Worm (Caenorhabditis elegans) whole organism, L4 larva: ENCODE results near the gene F58E6.4.
A peak's percentile ranks its signal among the peaks of the same experiment; 100 is the strongest.

Source experiments
- F26F4.8 ChIP-seq: fragments of 200-800 bp; sonication (Bioruptor generic); conservative IDR thresholded peaks from 2 replicates; pipeline ENCODE4 v1.3.6; 2022; ENCODE audit warnings: missing genetic modification characterization, missing compliant biosample characterization
- F44E2.7 ChIP-seq: fragments of 200-800 bp; sonication (Bioruptor generic); IDR thresholded peaks from 2 replicates; pipeline ENCODE4 v2.1.2; 2022; ENCODE audit warnings: missing genetic modification characterization, missing compliant biosample characterization
- F49E8.2 ChIP-seq: sonication (generic microtip); optimal IDR thresholded peaks from 2 replicates; lab custom pipeline; 2016; ENCODE audit warnings: missing compliant biosample characterization, mild to moderate bottlenecking, missing genetic modification characterization, borderline replicate concordance
- Y105C5A.15 ChIP-seq: fragments of 200-800 bp; sonication (Bioruptor generic); IDR thresholded peaks from 2 replicates; pipeline ENCODE4 v1.3.6; 2022; ENCODE audit warnings: missing genetic modification characterization, missing compliant biosample characterization
- Y48G9A.11 ChIP-seq: fragments of 200-800 bp; sonication (Bioruptor generic); IDR thresholded peaks from 2 replicates; pipeline ENCODE4 v1.3.6; 2022; ENCODE audit warnings: missing genetic modification reagents, missing genetic modification characterization, missing compliant biosample characterization
- Y5F2A.4 ChIP-seq: fragments of 200-800 bp; sonication (Bioruptor generic); optimal IDR thresholded peaks from 2 replicates; lab custom pipeline; 2018; ENCODE audit warnings: mild to moderate bottlenecking, missing genetic modification characterization, missing compliant biosample characterization
- ZK337.2 ChIP-seq: fragments of 200-800 bp; sonication (Bioruptor generic); IDR thresholded peaks from 2 replicates; pipeline ENCODE4 v1.3.6; 2022; ENCODE audit warnings: missing genetic modification reagents, missing genetic modification characterization, missing compliant biosample characterization
- ZK546.5 ChIP-seq, 2 experiments: sonication (generic microtip); optimal IDR thresholded peaks; 2 replicates each; lab custom pipeline; 2017; ENCODE audit warnings: missing biosample characterization in 2 of 2, missing genetic modification characterization in 2 of 2
- aly-2 ChIP-seq: sonication (generic microtip); optimal IDR thresholded peaks from 2 replicates; lab custom pipeline; 2018; ENCODE audit warnings: missing biosample characterization, missing genetic modification characterization
- ama-1 ChIP-seq: fragments of 150-350 bp; optimal IDR thresholded peaks from 2 replicates; lab custom pipeline; 2014; ENCODE audit warnings: inconsistent platforms, mixed read lengths
- ceh-44 ChIP-seq: fragments of 200-800 bp; sonication (Bioruptor generic); IDR thresholded peaks from 2 replicates; pipeline ENCODE4 v1.3.6; 2022; ENCODE audit warnings: missing genetic modification reagents, missing genetic modification characterization, missing compliant biosample characterization
- cey-2 ChIP-seq: sonication (generic microtip); optimal IDR thresholded peaks from 3 replicates; lab custom pipeline; 2017; ENCODE audit warnings: missing genetic modification characterization, mild to moderate bottlenecking, missing compliant biosample characterization, antibody characterized with exemption, borderline replicate concordance; ENCODE audit not compliant: insufficient read depth
- daf-19 ChIP-seq: fragments of 200-800 bp; sonication (Bioruptor generic); conservative IDR thresholded peaks from 2 replicates; pipeline ENCODE4 v1.3.6; 2022; ENCODE audit warnings: missing genetic modification characterization, missing compliant biosample characterization
- dmd-6 ChIP-seq: fragments of 200-800 bp; sonication (Bioruptor generic); IDR thresholded peaks from 2 replicates; pipeline ENCODE4 v1.3.6; 2022; ENCODE audit warnings: missing genetic modification reagents, missing genetic modification characterization, missing compliant biosample characterization
- dmd-8 ChIP-seq: fragments of 200-800 bp; sonication (Bioruptor generic); IDR thresholded peaks from 2 replicates; pipeline ENCODE4 v1.3.6; 2022; ENCODE audit warnings: missing genetic modification characterization, missing compliant biosample characterization
- dpl-1 ChIP-seq: fragments of 150-350 bp; optimal IDR thresholded peaks from 2 replicates; lab custom pipeline; 2014; ENCODE audit warnings: missing biosample characterization, missing genetic modification reagents, missing genetic modification characterization
- egl-43 ChIP-seq: fragments of 200-800 bp; sonication (Bioruptor generic); IDR thresholded peaks from 2 replicates; pipeline ENCODE4 v1.3.6; 2022; ENCODE audit warnings: missing genetic modification reagents, missing genetic modification characterization, missing compliant biosample characterization
- gei-8 ChIP-seq: fragments of 200-800 bp; sonication (Bioruptor generic); optimal IDR thresholded peaks from 2 replicates; lab custom pipeline; 2018; ENCODE audit warnings: mild to moderate bottlenecking, missing genetic modification characterization, missing compliant biosample characterization
- hif-1 ChIP-seq, 2 experiments: sonication (generic microtip); optimal IDR thresholded peaks; 2 replicates each; lab custom pipeline; 2016 to 2017; ENCODE audit warnings: missing compliant biosample characterization in 2 of 2, missing genetic modification characterization in 2 of 2, missing genetic modification reagents in 2 of 2, missing genotype in 2 of 2, mild to moderate bottlenecking in 1 of 2
- hlh-11 ChIP-seq: fragments of 200-800 bp; sonication (Bioruptor generic); optimal IDR thresholded peaks from 2 replicates; lab custom pipeline; 2018; ENCODE audit warnings: mild to moderate bottlenecking, missing genetic modification characterization, missing compliant biosample characterization
- jun-1 ChIP-seq: fragments of 150-350 bp; optimal IDR thresholded peaks from 2 replicates; lab custom pipeline; 2014; ENCODE audit warnings: missing biosample characterization, missing genetic modification reagents, missing genetic modification characterization
- lim-7 ChIP-seq: fragments of 200-800 bp; sonication (Bioruptor generic); IDR thresholded peaks from 2 replicates; pipeline ENCODE4 v1.3.6; 2022; ENCODE audit warnings: missing genetic modification characterization, missing compliant biosample characterization
- lin-1 ChIP-seq: fragments of 200-800 bp; sonication (Bioruptor generic); IDR thresholded peaks from 2 replicates; pipeline ENCODE4 v1.3.6; 2022; ENCODE audit warnings: missing genetic modification reagents, missing genetic modification characterization, missing compliant biosample characterization
- lin-13 ChIP-seq: fragments of 150-350 bp; optimal IDR thresholded peaks from 2 replicates; lab custom pipeline; 2014; ENCODE audit warnings: missing biosample characterization, missing genetic modification reagents, missing genetic modification characterization
- lin-29 ChIP-seq: fragments of 200-800 bp; sonication (Bioruptor generic); IDR thresholded peaks from 2 replicates; pipeline ENCODE4 v1.3.6; 2022; ENCODE audit warnings: missing genetic modification reagents, missing genetic modification characterization, missing compliant biosample characterization
- lsy-2 ChIP-seq, 2 experiments: fragments of 150-350 bp in 1 of 2; sonication (generic microtip) in 1 of 2; optimal IDR thresholded peaks; 2 replicates each; lab custom pipeline; 2014 to 2017; ENCODE audit warnings: missing biosample characterization in 2 of 2, missing genetic modification characterization in 2 of 2
- madf-5 ChIP-seq, 2 experiments: fragments of 200-800 bp; sonication (Bioruptor generic); IDR thresholded peaks; 2 replicates each; pipeline ENCODE4 v1.3.6; 2022; ENCODE audit warnings: missing compliant biosample characterization in 2 of 2, missing genetic modification characterization in 2 of 2
- mep-1 ChIP-seq: fragments of 150-350 bp; sonication (generic microtip); optimal IDR thresholded peaks from 3 replicates; lab custom pipeline; 2014; ENCODE audit warnings: missing biosample characterization, missing genetic modification characterization
- mxl-3 ChIP-seq: fragments of 200-800 bp; sonication (Bioruptor generic); optimal IDR thresholded peaks from 2 replicates; lab custom pipeline; 2018; ENCODE audit warnings: mild to moderate bottlenecking, missing genetic modification characterization, missing compliant biosample characterization
- nhr-102 ChIP-seq: sonication (generic microtip); optimal IDR thresholded peaks from 2 replicates; lab custom pipeline; 2016; ENCODE audit warnings: mild to moderate bottlenecking, missing genetic modification characterization, moderate library complexity, missing compliant biosample characterization
- nhr-11 ChIP-seq: fragments of 150-350 bp; optimal IDR thresholded peaks from 2 replicates; lab custom pipeline; 2014; ENCODE audit warnings: missing biosample characterization, missing genetic modification characterization
- nhr-111 ChIP-seq: fragments of 200-800 bp; sonication (Bioruptor generic); optimal IDR thresholded peaks from 2 replicates; lab custom pipeline; 2018; ENCODE audit warnings: mild to moderate bottlenecking, missing genetic modification characterization, missing compliant biosample characterization
- nhr-237 ChIP-seq: sonication (generic microtip); optimal IDR thresholded peaks from 2 replicates; lab custom pipeline; 2017; ENCODE audit warnings: missing biosample characterization, missing genetic modification characterization
- nhr-6 ChIP-seq: fragments of 150-350 bp; optimal IDR thresholded peaks from 2 replicates; lab custom pipeline; 2014; ENCODE audit warnings: missing biosample characterization, missing genetic modification characterization
- pha-4 ChIP-seq, 2 experiments: fragments of 150-350 bp in 1 of 2; fragments of 200-800 bp in 1 of 2; sonication (Bioruptor generic) in 1 of 2; IDR thresholded peaks in 1 of 2; optimal IDR thresholded peaks in 1 of 2; 2 replicates each; pipeline versions ENCODE4 v1.3.6 to Lab custom; 2014 to 2022; ENCODE audit warnings: missing genetic modification characterization in 2 of 2, missing genetic modification reagents in 2 of 2, missing biosample characterization in 1 of 2, missing compliant biosample characterization in 1 of 2
- php-3 ChIP-seq: fragments of 200-800 bp; sonication (Bioruptor generic); IDR thresholded peaks from 2 replicates; pipeline ENCODE4 v1.3.6; 2022; ENCODE audit warnings: missing genetic modification reagents, missing genetic modification characterization, missing compliant biosample characterization
- pqm-1 ChIP-seq: sonication (generic microtip); optimal IDR thresholded peaks from 2 replicates; lab custom pipeline; 2017; ENCODE audit warnings: missing biosample characterization, missing genetic modification characterization
- rbr-2 ChIP-seq: sonication (generic microtip); optimal IDR thresholded peaks from 2 replicates; lab custom pipeline; 2016; ENCODE audit warnings: missing genotype, missing genetic modification characterization, missing compliant biosample characterization
- saeg-2 ChIP-seq: fragments of 200-800 bp; sonication (Bioruptor generic); IDR thresholded peaks from 2 replicates; pipeline ENCODE4 v1.3.6; 2022; ENCODE audit warnings: missing genetic modification reagents, missing genetic modification characterization, missing compliant biosample characterization
- skn-1 ChIP-seq: fragments of 150-350 bp; optimal IDR thresholded peaks from 2 replicates; lab custom pipeline; 2014; ENCODE audit warnings: missing biosample characterization, missing genetic modification characterization
- snpc-4 ChIP-seq: fragments of 150-350 bp; optimal IDR thresholded peaks from 2 replicates; lab custom pipeline; 2014; ENCODE audit warnings: missing biosample characterization, missing genetic modification characterization
- spr-1 ChIP-seq: sonication (generic microtip); optimal IDR thresholded peaks from 2 replicates; lab custom pipeline; 2016; ENCODE audit warnings: mild to moderate bottlenecking, missing genetic modification characterization, missing compliant biosample characterization
- tag-97 ChIP-seq: fragments of 200-800 bp; sonication (Bioruptor generic); IDR thresholded peaks from 2 replicates; pipeline ENCODE4 v1.3.6; 2022; ENCODE audit warnings: missing genetic modification characterization, missing compliant biosample characterization
- unc-62 ChIP-seq, 3 experiments: fragments of 150-350 bp in 1 of 3; sonication (generic microtip); optimal IDR thresholded peaks in 2 of 3; peaks in 1 of 3; 1 replicate in 1 of 3; 2 replicates in 2 of 3; lab custom pipeline; 2014 to 2017; ENCODE audit warnings: missing biosample characterization in 3 of 3, missing genetic modification characterization in 3 of 3, missing genetic modification reagents in 3 of 3, missing genotype in 1 of 3
- zfp-3 ChIP-seq: fragments of 200-800 bp; sonication (Bioruptor generic); conservative IDR thresholded peaks from 2 replicates; pipeline ENCODE4 v1.3.6; 2022; ENCODE audit warnings: missing genetic modification reagents, missing genetic modification characterization, missing compliant biosample characterization
- zip-11 ChIP-seq: fragments of 200-800 bp; sonication (Bioruptor generic); IDR thresholded peaks from 2 replicates; pipeline ENCODE4 v1.3.6; 2022; ENCODE audit warnings: missing genetic modification characterization, missing compliant biosample characterization
- ztf-7 ChIP-seq: fragments of 150-350 bp; optimal IDR thresholded peaks from 2 replicates; lab custom pipeline; 2014; ENCODE audit warnings: missing biosample characterization, missing genetic modification characterization

F58E6.4 gene

ce11 chrV:9730743-9731706 is 19.2 kb downstream of the F58E6.4 start (continued):
- TF ChIP-seq jun-1 (tag; lab: Kevin White, UChicago) (peak; percentile 78), hif-1 (tag; optimal IDR thresholded peaks at IDR 0.05; lab: Kevin White, UChicago) (peak; percentile 61 to 93), dmd-6 (GFP tag; lab: Robert Waterston, UW) (peak; percentile 93), tag-97 (no peak), mxl-3 (GFP tag; lab: Kevin White, UChicago) (peak; percentile 99), pha-4 (GFP tag; IDR thresholded peaks at IDR 0.05; lab: Robert Waterston, UW) (peak; percentile 83), pha-4 (tag; optimal IDR thresholded peaks at IDR 0.05; lab: Kevin White, UChicago) (peak; percentile 70), dpl-1 (GFP tag; lab: Kevin White, UChicago) (peak; percentile 64), pqm-1 (tag; lab: Kevin White, UChicago) (peak; percentile 97), aly-2 (tag; lab: Kevin White, UChicago) (no peak), ceh-44 (GFP tag; lab: Robert Waterston, UW) (peak; percentile 84; the same call in 1 of the 2 replicates), nhr-102 (tag; lab: Kevin White, UChicago) (peak; percentile 74), Y105C5A.15 (GFP tag; lab: Robert Waterston, UW) (no peak), saeg-2 (GFP tag; lab: Robert Waterston, UW) (peak; percentile 75; the same call in 1 of the 2 replicates), madf-5 (GFP tag; IDR thresholded peaks at IDR 0.05; lab: Robert Waterston, UW) (0 out of 4 replicates have a peak, but pooled peaks of 1 of the 2 experiments have one; percentile 1), lin-29 (GFP tag; lab: Robert Waterston, UW) (no peak; the same call in 1 of the 2 replicates), egl-43 (peak; percentile 93), dmd-8 (peak; percentile 68; the same call in 1 of the 2 replicates), snpc-4 (tag; lab: Kevin White, UChicago) (no peak), lin-1 (peak; percentile 22; the same call in 1 of the 2 replicates), spr-1 (tag; lab: Kevin White, UChicago) (peak; percentile 89), ztf-7 (tag; lab: Kevin White, UChicago) (peak; percentile 42), daf-19 (peak; percentile 61; the same call in 1 of the 2 replicates), nhr-237 (tag; lab: Kevin White, UChicago) (peak; percentile 29), hlh-11 (tag; lab: Kevin White, UChicago) (peak; percentile 100), Y5F2A.4 (GFP tag; lab: Kevin White, UChicago) (peak; percentile 4), nhr-11 (tag; lab: Kevin White, UChicago) (peak; percentile 97), F26F4.8 (GFP tag; lab: Robert Waterston, UW) (no peak), lin-13 (GFP tag; lab: Kevin White, UChicago) (peak; percentile 83), gei-8 (GFP tag; lab: Kevin White, UChicago) (peak; percentile 82), skn-1 (tag; lab: Kevin White, UChicago) (no peak), lsy-2 (tag; optimal IDR thresholded peaks at IDR 0.05; lab: Kevin White, UChicago) (peak; percentile 95 to 98), rbr-2 (tag; lab: Kevin White, UChicago) (peak; percentile 97), ZK546.5 (tag; optimal IDR thresholded peaks at IDR 0.05; lab: Kevin White, UChicago) (peak in 1 of 2 experiments; percentile 88), zfp-3 (GFP tag; lab: Robert Waterston, UW) (peak; percentile 73; the same call in 1 of the 2 replicates), unc-62 (GFP tag; optimal IDR thresholded peaks at IDR 0.05 in 1 of 2; lab: Kevin White, UChicago) (peak; percentile 66 to 99), unc-62 (tag; optimal IDR thresholded peaks at IDR 0.05; lab: Kevin White, UChicago) (peak; percentile 75), F44E2.7 (GFP tag; lab: Robert Waterston, UW) (no peak), php-3 (GFP tag; lab: Robert Waterston, UW) (peak; percentile 47; the same call in 1 of the 2 replicates), mep-1 (tag; lab: Kevin White, UChicago) (peak; percentile 96), nhr-111 (GFP tag; lab: Kevin White, UChicago) (no peak), Y48G9A.11 (GFP tag; lab: Robert Waterston, UW) (no peak), zip-11 (GFP tag; lab: Robert Waterston, UW) (no peak), ZK337.2 (GFP tag; lab: Robert Waterston, UW) (no peak), lim-7 (GFP tag; lab: Robert Waterston, UW) (peak; percentile 40; the same call in 1 of the 2 replicates), F49E8.2 (tag; lab: Kevin White, UChicago) (no peak), ama-1 (peak; percentile 100), cey-2 (tag; lab: Kevin White, UChicago) (peak; percentile 76), nhr-6 (tag; lab: Kevin White, UChicago) (peak; percentile 78)
